Worm (Caenorhabditis elegans): ENCODE results near the gene F56D6.23.

Gene F56D6.23

ce11 chrIV:3918160-3918559 is at the start of gene F56D6.23:
Gene F56D6.23, plus strand, starts transcription at chrIV:3918460.
- TF ChIP-seq nhr-28 (tag; optimal IDR thresholded peaks at IDR 0.05), result no peak
- TF ChIP-seq zip-8 (tag; optimal IDR thresholded peaks at IDR 0.05), result no peak
- TF ChIP-seq sem-2 (GFP tag; optimal IDR thresholded peaks at IDR 0.05), result no peak
- no peak for TF ChIP-seq nhr-2 (tag; optimal IDR thresholded peaks at IDR 0.05)
- no peak for TF ChIP-seq elt-3 (tag; optimal IDR thresholded peaks at IDR 0.05)
- TF ChIP-seq ces-1 (GFP tag; optimal IDR thresholded peaks at IDR 0.05), result no peak
- no peak for TF ChIP-seq nhr-76 (tag; optimal IDR thresholded peaks at IDR 0.05)
- TF ChIP-seq elt-1 (tag; optimal IDR thresholded peaks at IDR 0.05; ENCODE audit: borderline replicate concordance, insufficient read depth), result no peak
- no peak for TF ChIP-seq mep-1 (tag; optimal IDR thresholded peaks at IDR 0.05)
- no peak for TF ChIP-seq lsy-2 (tag; optimal IDR thresholded peaks at IDR 0.05)
- TF ChIP-seq lin-32 (GFP tag; optimal IDR thresholded peaks at IDR 0.05), result no peak
- TF ChIP-seq M03D4.4 (tag; optimal IDR thresholded peaks at IDR 0.05), result no peak
- TF ChIP-seq mab-5 (tag; optimal IDR thresholded peaks at IDR 0.05), result no peak
- TF ChIP-seq unc-120 (tag; optimal IDR thresholded peaks at IDR 0.05; ENCODE audit: poor library complexity, severe bottlenecking), result no peak
- TF ChIP-seq nhr-12 (tag; optimal IDR thresholded peaks at IDR 0.05), result no peak
- no peak for TF ChIP-seq unc-62 (GFP tag; optimal IDR thresholded peaks at IDR 0.05)
- TF ChIP-seq snpc-4 (tag; optimal IDR thresholded peaks at IDR 0.05), result no peak

- TF ChIP-seq nhr-76 (tag; optimal IDR thresholded peaks at IDR 0.05), result no peak
- no peak for TF ChIP-seq mls-2 (tag; optimal IDR thresholded peaks at IDR 0.05)
- no peak for TF ChIP-seq lin-32 (GFP tag; optimal IDR thresholded peaks at IDR 0.05)
- TF ChIP-seq tbx-8 (GFP tag; optimal IDR thresholded peaks at IDR 0.05), result no peak
- TF ChIP-seq flh-1 (GFP tag; optimal IDR thresholded peaks at IDR 0.05), result no peak
- TF ChIP-seq ham-2 (GFP tag; optimal IDR thresholded peaks at IDR 0.05), result no peak
- TF ChIP-seq zip-8 (tag; optimal IDR thresholded peaks at IDR 0.05), result no peak
- TF ChIP-seq ces-1 (GFP tag; optimal IDR thresholded peaks at IDR 0.05), result no peak
- no peak for TF ChIP-seq cnd-1 (tag; optimal IDR thresholded peaks at IDR 0.05)
- TF ChIP-seq M03D4.4 (tag; optimal IDR thresholded peaks at IDR 0.05), result no peak
- TF ChIP-seq mep-1 (tag; optimal IDR thresholded peaks at IDR 0.05), result no peak
- no peak for TF ChIP-seq nhr-12 (tag; optimal IDR thresholded peaks at IDR 0.05)
- TF ChIP-seq bed-3 (GFP tag; optimal IDR thresholded peaks at IDR 0.05), result no peak
- no peak for TF ChIP-seq elt-3 (tag; optimal IDR thresholded peaks at IDR 0.05)
- no peak for TF ChIP-seq ceh-83 (GFP tag; optimal IDR thresholded peaks at IDR 0.05)
- no peak for TF ChIP-seq lsy-2 (tag; optimal IDR thresholded peaks at IDR 0.05)
- no peak for TF ChIP-seq unc-62 (GFP tag; optimal IDR thresholded peaks at IDR 0.05)
Measured at ce11 chrIV:3869875-3870274, 48.4 kb upstream of the F56D6.23 start.

- TF ChIP-seq ceh-43 (GFP tag; optimal IDR thresholded peaks at IDR 0.05) (no peak), ztf-11 (tag; optimal IDR thresholded peaks at IDR 0.05) (no peak), sem-2 (GFP tag; optimal IDR thresholded peaks at IDR 0.05) (no peak), M03D4.4 (tag; optimal IDR thresholded peaks at IDR 0.05) (no peak)
Measured at ce11 chrIV:3873195-3873594, 45.1 kb upstream of the F56D6.23 start.

- no peak for TF ChIP-seq sptf-1 (tag; optimal IDR thresholded peaks at IDR 0.05)
- no peak for TF ChIP-seq ces-1 (GFP tag; optimal IDR thresholded peaks at IDR 0.05)
- no peak for TF ChIP-seq pha-4 (tag; optimal IDR thresholded peaks at IDR 0.05)
- no peak for TF ChIP-seq unc-62 (GFP tag; optimal IDR thresholded peaks at IDR 0.05)
- TF ChIP-seq nhr-2 (tag; optimal IDR thresholded peaks at IDR 0.05), result no peak
- TF ChIP-seq bed-3 (GFP tag; optimal IDR thresholded peaks at IDR 0.05), result no peak
- TF ChIP-seq ztf-11 (tag; optimal IDR thresholded peaks at IDR 0.05), result no peak
- TF ChIP-seq mab-5 (tag; optimal IDR thresholded peaks at IDR 0.05), result no peak
- no peak for TF ChIP-seq snpc-4 (tag; optimal IDR thresholded peaks at IDR 0.05)
- no peak for TF ChIP-seq drap-1 (GFP tag; optimal IDR thresholded peaks at IDR 0.05)
Measured at ce11 chrIV:3873706-3874105, 44.6 kb upstream of the F56D6.23 start, which contains the start of gene F37C4.5. Gene F37C4.5, minus strand, starts transcription at chrIV:3873806.

- TF ChIP-seq nhr-237 (tag; optimal IDR thresholded peaks at IDR 0.05), result no peak
- no peak for TF ChIP-seq hlh-1 (tag; optimal IDR thresholded peaks at IDR 0.05)
- no peak for TF ChIP-seq nhr-2 (tag; optimal IDR thresholded peaks at IDR 0.05)
- TF ChIP-seq nhr-28 (tag; optimal IDR thresholded peaks at IDR 0.05), result no peak
- no peak for TF ChIP-seq ham-2 (GFP tag; optimal IDR thresholded peaks at IDR 0.05)
- no peak for TF ChIP-seq unc-120 (tag; optimal IDR thresholded peaks at IDR 0.05; ENCODE audit: poor library complexity, severe bottlenecking)
- no peak for TF ChIP-seq elt-1 (tag; optimal IDR thresholded peaks at IDR 0.05; ENCODE audit: borderline replicate concordance, insufficient read depth)
- peak; percentile 18 for TF ChIP-seq sptf-1 (tag; optimal IDR thresholded peaks at IDR 0.05)
- TF ChIP-seq ceh-83 (GFP tag; optimal IDR thresholded peaks at IDR 0.05), result peak; percentile 34
Measured at ce11 chrIV:3874417-3874816, 43.8 kb upstream of the F56D6.23 start.

Data from whole organism, mixed stage, embryonic.